Worm (Caenorhabditis elegans) whole organism, dauer: Measurements from ENCODE around the gene T12A7.9.

Experiments
- unc-62 ChIP-seq: sonication (generic microtip); optimal IDR thresholded peaks from 2 replicates; lab custom pipeline; 2017; ENCODE audit warnings: missing biosample characterization, missing genetic modification reagents, missing genetic modification characterization

T12A7.9 gene

DNA sequence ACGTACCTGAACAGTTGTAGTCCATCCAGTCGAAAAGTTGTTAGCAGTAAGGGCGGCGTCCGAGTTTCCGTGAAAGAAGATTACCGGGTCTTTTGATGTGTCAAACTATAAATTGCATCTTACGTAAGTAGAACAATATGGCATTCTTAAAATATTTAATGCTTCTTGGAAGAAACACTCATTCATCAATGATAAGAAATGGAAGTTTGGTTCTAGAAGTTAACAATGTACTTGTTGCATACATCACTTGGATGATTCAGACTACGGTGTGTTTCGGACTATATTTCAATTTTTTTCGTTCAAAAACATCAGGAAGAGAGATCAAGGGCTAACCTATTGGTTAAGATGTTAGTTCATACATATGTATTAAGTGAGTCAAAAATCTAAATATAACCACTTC is 16.3 kb upstream of the T12A7.9 start:
- TF ChIP-seq unc-62 = no peak

DNA sequence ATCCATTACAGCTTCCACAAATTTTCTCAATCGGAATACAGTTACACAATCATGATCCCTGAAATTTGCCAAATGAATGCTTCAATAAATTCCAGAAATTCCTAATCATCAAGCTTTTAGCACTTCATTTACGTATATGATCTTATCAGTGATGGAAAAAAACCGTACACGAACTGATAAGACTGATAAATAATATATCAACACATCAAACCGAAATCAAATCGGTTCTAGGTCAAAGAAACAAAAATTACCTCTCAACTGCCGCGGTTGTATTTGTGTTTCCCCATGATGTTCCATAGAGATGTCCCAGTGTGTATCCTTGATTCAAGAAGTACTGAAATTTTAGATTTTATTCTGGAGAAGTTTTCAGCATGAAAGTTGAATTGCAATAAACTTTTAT is 15.3 kb upstream of the T12A7.9 start:
- TF ChIP-seq unc-62 = no peak

DNA sequence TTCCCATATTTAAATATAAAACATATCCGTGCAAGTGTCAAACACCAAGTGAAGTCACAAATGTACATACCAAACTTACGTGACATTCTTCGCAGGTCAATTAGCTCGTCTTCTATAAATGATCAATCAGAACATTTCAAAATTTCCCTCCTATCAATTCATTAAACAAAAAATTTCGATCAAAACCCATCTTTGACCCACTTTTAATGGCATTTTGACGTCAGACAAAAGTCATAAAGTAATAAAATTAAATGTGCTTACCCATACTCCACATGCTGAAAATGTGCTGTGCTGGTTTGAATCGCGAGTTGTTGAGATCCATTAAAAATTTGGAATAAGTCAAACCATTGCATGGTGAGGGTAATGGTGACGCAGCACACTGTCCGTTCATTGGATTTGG is 14.0 kb upstream of the T12A7.9 start:
- TF ChIP-seq unc-62 = no peak

DNA sequence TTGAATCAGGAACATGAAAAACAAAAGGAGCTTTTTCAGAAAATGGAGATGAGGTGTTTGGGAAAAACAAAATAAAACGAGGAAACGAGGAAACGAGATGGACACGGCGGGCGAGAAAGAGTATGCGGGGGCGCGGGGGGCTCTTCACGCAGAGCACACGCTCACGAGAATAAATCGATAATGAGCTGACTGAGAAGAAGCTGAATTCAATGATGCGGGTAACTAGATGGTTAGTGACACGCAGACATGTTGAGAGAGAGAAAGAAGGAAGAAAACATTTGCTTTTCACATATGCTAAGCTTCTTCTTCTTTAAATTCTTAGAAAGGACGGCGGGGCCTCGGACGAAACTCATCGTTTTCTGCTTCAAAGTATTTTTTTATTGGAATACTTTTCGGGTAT is 9.7 kb upstream of the T12A7.9 start:
- no peak for TF ChIP-seq unc-62

DNA sequence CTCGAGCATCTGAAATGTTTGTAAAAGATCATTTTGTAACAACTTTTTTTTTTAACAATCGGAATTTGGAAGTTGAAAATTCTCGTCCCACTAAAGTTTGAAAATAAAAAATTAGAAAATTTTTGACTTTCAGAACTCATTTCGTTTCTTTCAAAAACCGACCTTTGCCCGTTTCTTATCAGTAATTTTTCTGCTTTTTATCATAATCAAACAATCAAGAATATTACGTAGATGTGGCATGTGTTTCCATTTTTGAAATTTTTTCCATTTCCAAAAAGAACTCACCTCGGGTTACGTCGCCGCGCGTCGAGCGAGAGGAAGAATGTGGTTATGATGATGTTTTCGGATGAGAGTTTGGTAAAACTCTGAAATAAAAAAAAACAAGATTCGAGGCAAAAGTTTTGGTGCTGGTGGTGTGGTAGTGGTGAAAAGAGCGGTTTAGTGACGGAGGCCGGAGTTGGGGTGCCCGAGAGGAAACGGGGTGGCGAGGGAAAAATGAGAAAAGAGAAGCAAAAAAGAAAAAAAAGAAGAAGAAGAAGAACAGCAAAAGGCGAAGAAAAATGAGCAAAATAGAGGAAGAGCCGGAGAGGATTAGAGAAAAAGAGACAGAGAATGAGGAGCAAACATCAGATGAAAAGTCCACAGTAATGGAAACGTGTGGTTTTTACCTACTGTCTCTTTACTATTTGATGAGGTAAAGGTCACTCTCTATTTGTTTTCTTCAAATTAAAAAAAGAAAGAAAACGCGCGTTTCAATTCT is 5.1 kb upstream of the T12A7.9 start, which contains the start of gene T12A7.2:
Gene T12A7.2 (minus strand): TSS at position 412 of the 760 bp plus-strand sequence.
- TF ChIP-seq unc-62 = no peak

DNA sequence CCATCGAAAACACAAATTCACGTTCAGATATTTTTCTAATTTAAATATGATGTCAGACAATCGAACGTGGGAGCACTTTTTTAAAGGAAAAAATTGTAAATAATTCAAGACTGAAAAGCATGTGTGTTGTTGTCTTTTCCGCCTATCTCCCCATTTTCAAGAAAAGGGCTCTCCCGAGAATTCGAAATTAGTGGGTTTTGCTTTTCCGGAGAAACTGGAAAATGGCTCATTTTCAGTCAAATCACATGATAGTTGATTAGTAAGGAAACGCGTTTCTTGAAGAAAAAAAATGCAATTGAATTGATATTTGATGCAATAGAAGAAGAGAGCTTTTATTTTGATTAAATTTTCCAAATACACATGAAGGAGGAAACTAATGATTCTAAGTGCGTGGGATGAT is 4.0 kb upstream of the T12A7.9 start:
- TF ChIP-seq unc-62 = no peak

DNA sequence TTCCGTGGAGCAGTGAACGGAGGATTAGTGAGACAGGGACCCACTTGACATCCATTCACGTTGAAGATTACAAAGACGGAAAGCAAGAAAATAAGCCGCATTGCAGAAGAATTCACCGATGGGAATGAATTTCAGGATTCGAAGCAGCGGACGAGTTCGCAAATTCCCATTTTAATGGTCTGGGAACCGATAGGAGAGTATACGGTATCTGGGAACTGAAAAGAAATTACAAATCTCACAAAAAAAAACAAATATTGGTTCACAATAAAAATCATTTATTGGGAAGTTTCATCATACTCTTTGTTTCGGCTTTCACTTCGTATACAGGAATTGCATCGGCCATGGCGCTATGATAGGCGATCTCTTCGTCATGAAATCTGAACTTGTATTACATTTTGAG is 804 bp downstream of the T12A7.9 start, which contains the start of gene T12A7.10:
Gene T12A7.10 (minus strand): TSS at position 101 of the 400 bp plus-strand sequence.
- no peak for TF ChIP-seq unc-62

DNA sequence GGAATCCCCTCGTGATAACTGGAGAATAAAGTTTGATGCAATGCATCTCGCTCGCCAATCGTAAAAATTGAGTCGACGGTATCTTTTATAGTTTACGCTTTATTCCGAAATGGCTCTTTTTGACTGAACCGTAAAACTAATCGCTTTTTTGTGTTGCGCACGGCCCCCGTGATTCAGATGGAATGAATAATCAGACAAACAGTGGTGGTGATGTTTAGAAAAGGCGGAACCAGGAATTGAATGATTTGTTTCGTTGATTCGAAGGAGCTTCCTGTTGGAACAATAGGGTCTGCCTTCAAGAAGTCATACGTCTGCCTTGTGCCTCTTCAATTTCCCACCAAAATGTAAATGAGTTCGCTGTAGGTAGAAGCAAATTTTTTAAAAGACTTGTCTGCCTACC is 1.5 kb downstream of the T12A7.9 start, which contains the start of gene scl-18:
Gene scl-18 (minus strand): TSS at position 101 of the 400 bp plus-strand sequence.
- TF ChIP-seq unc-62 = no peak

DNA sequence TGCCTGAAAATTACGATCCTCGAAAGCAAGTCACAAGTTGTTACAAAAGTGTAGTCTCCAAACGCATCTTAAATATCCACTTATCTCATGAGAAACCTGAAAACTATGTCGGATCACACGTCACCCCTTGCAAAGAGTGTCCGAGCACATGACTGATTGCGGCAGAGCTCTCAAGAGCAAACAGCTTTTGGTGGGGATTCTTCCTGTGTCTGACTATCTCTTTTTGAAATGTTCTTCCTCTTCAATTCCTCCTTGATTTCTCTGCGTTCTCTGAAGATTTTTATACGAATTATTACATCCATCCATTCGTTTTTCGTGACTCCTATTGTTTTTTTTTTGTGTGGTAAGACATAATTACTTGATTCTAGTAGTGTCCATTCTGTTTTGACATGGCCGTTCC is 7.0 kb downstream of the T12A7.9 start, which contains the start of gene T12A7.6:
Gene T12A7.6 (plus strand): TSS at position 369 of the 400 bp plus-strand sequence.
- no peak for TF ChIP-seq unc-62

DNA sequence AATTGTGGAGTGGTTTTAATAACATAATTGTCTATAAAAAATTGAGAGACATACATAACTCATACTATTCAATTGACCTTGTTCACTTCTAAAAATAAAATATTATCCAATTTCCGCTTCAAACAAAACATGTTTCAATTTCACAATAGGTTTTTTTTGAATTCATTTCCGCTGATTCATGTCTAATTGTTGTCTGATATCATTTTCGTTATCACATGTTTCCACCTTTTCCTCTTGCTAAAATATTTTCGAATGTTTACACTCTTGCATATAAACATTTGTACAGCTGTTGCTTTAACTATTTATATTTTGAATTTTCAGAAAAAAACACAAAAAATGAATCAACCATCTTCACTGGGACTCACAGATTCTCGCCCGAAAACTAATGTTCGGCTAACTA is 10.5 kb downstream of the T12A7.9 start, which contains the start of gene gem-4:
Gene gem-4 (plus strand): TSS at position 301 of the 400 bp plus-strand sequence.
- TF ChIP-seq unc-62 = no peak

DNA sequence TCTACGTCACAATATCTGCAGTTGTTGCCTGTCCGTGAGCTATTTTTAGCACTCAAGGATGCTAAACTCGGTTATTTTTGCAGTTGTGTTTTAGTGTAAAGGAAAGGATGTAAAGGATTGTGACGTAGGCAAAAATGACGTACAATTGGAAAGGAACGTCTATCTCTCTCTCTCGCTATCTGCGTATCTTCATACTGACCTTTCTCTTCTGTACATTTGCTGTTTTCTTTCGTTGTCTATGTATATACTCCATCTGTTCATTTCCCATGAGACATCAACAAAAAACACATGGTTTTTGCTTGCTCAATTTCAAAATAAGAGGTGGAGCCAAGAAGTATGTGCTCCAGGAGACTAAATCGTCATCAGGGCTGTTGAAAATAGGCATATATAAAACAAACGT is 11.5 kb downstream of the T12A7.9 start:
- no peak for TF ChIP-seq unc-62

DNA sequence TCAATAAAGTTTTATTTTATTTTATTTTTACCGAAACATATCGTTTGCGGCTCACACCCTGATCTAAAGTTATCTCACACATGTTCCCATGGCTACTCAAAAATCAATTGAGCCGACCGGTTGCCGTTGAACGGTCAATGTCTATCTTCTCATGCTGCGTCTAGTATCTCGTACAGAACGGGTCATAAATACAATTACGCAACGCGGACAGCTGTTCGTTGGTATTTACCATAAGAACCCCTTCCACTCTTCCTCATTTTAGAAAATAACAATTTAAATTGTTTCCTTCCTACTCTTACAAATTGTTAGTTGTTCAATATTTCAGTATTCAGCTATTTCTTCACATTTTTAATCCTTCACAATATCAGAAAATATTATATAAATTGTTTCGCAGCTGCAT is 12.0 kb downstream of the T12A7.9 start:
- TF ChIP-seq unc-62 = no peak

DNA sequence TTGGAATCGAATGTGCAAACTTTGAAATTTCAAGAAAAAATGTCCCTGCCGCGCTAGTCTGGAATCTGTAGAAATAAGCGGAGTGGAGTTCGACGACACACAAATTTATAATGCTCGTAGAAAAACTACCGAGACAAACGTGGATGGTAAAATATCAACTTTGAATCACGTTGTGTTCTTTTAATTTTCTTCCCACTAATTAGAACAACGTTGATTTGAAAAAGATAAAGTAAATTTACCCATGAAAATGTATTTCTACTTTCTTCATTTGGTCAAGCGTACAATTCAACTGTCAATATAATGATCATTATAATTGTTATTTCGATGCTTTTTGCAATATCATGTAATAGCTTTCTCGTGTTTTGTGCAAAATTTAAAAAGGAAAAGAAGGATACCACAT is 13.4 kb downstream of the T12A7.9 start, which contains the start of gene K01A6.5:
Gene K01A6.5 (plus strand): TSS at position 301 of the 400 bp plus-strand sequence.
- TF ChIP-seq unc-62 = no peak

DNA sequence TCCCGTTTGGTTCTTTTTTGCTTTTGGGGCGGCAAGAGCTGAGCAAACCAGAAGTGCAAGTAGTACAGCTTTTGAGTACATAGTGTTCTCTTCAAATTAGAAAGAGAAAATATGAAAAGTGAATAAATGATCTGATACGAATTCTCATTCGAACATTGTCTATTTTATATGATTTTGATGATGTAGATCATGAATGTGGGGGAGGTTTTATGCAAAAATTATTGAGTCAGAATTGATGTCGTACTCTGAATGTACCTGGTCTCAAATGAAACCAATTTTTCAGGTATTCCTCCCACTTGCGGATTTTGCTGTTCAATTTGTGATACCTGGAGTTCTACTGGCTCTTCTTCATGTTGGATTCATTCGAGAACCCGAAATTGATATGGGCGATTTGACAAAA is 15.6 kb downstream of the T12A7.9 start, which contains the start of gene K01A6.4:
Gene K01A6.4 (minus strand): TSS at position 101 of the 400 bp plus-strand sequence.
- TF ChIP-seq unc-62 = no peak

DNA sequence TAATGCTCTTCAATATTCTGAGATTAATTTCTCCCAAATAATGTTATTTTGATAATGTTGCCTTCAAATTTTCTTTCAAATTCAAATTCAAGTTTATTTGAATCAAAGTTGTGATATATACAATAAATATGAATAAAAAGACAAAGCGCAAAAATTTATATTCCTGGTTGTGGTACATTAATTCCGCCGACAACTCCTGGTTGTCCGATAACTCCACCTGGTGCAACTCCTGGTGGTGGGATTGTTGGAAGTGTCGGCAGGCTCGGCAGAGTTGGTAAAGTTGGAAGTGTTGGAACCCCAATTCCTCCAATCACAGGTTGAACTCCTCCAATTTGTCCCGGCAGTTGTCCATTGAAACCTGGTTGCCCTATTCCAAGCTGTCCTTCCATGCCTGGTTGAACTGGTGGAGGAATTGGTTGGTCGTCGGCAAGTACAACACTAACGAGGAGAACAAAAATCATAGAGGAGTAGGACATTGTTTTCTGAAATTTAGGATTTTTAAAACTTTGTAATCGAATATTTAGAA is 17.7 kb downstream of the T12A7.9 start, which contains the start of gene K01A6.7:
Gene K01A6.7 (minus strand): TSS at position 476 of the 526 bp plus-strand sequence.
- no peak for TF ChIP-seq unc-62

DNA sequence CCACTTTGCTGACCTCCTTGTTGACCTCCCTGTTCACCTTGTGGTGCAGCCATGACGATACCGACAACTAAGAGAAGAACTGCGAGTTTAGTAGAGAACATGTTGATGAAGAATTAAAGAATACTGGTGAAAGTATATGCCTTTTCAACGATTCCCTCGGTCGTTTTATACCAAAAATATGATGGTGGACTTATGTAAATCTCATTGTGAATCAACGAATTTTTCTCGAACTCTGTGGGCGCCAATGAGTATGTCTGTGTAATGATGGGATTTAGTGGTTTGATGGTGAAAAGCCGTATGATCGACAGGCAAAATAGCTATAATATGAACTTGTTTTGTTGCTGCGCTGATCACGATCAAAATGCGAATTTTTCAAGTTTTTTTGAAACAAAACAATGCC is 18.5 kb downstream of the T12A7.9 start, which contains the start of gene K01A6.8:
Gene K01A6.8 (minus strand): TSS at position 101 of the 400 bp plus-strand sequence.
- TF ChIP-seq unc-62 = no peak

DNA sequence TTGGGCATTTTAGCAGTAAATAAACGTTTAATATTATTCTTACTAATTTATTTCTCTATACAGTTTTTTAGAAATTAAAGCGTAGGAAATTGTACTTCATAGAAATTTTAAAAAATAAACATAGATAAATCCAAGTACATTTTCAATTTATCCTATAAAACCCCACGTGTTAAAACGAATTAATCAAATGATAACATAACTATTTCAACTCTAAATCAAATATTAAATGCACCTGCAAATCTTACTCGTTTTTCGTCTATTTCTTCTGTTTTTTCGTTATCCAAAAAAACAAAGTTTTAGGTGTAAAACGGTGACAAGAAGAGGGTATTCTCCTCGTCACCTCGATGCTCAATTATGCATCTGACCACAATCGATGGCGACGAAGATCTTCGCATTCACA is 20.8 kb downstream of the T12A7.9 start, which contains the start of gene K01A6.6:
Gene K01A6.6 (plus strand): TSS at position 301 of the 400 bp plus-strand sequence.
- TF ChIP-seq unc-62 = no peak

DNA sequence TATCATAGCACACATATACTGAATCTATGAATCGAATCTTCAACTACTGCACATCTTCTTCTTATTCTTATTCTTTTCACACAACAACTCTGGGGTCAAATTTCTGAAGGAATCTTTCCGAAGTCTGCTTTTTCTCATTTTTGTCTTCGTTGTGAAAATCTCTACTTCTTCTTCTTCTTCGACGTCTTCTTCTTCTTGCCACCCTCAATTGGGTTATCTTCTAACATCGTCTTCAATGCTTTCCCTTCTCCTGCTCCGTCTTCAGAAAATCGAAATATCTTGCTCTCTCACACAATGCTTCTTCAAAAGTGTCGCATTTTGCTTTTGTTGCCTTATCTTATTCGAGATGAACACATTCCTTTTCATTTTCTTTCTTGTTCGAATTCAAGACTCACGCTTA is 32.6 kb downstream of the T12A7.9 start:
- TF ChIP-seq unc-62 = no peak
